Fruit fly (Drosophila melanogaster) whole organism: ENCODE data around the gene CG8159.

Experiments used
- CG8478 ChIP-seq: fragments of >200 bp; optimal IDR thresholded peaks from 2 replicates; lab custom pipeline; 2018; ENCODE audit warnings: inconsistent platforms
- Dll ChIP-seq: fragments of >200 bp; optimal IDR thresholded peaks from 2 replicates; lab custom pipeline; 2017
- EcR ChIP-seq, 2 experiments: fragments of >200 bp; optimal IDR thresholded peaks; 2 replicates each; lab custom pipeline; 2017; ENCODE audit warnings: missing biosample characterization in 2 of 2, missing genetic modification characterization in 2 of 2, missing genetic modification reagents in 2 of 2

dm6 chr3R:8705323-8706097 is 21.1 kb upstream of the CG8159 start:
- no peak for TF ChIP-seq EcR (GFP tag; optimal IDR thresholded peaks at IDR 0.05; lab: Kevin White, UChicago)
- TF ChIP-seq CG8478 (lab: Kevin White, UChicago), result no peak
- no peak for TF ChIP-seq Dll (lab: Kevin White, UChicago)
